Worm (Caenorhabditis elegans) whole organism, late embryonic: Measurements from ENCODE around the gene F25E5.8.
"Not testable (repeated sequence)": the region's sequence is repeated elsewhere in the genome, so short reads cannot be mapped to it uniquely, and the experiment has no call there.

Experiments used
- C08G9.2 ChIP-seq: sonication (generic microtip); optimal IDR thresholded peaks from 2 replicates; lab custom pipeline; 2016; ENCODE audit warnings: mild to moderate bottlenecking, missing genetic modification characterization, moderate library complexity, missing compliant biosample characterization
- F13H6.1 ChIP-seq: sonication (generic microtip); optimal IDR thresholded peaks from 2 replicates; lab custom pipeline; 2016; ENCODE audit warnings: missing genetic modification characterization, missing compliant biosample characterization
- T23F11.4 ChIP-seq: fragments of 200-800 bp; sonication (Bioruptor generic); optimal IDR thresholded peaks from 2 replicates; lab custom pipeline; 2018; ENCODE audit warnings: mild to moderate bottlenecking, missing genetic modification characterization, missing compliant biosample characterization
- Y22D7AL.16 ChIP-seq: sonication (generic microtip); optimal IDR thresholded peaks from 2 replicates; lab custom pipeline; 2016; ENCODE audit warnings: missing genetic modification characterization, missing compliant biosample characterization
- ahr-1 ChIP-seq: sonication (generic microtip); optimal IDR thresholded peaks from 2 replicates; lab custom pipeline; 2016; ENCODE audit warnings: missing genetic modification characterization, missing compliant biosample characterization
- ama-1 ChIP-seq: fragments of 150-350 bp; optimal IDR thresholded peaks from 2 replicates; lab custom pipeline; 2014
- ceh-14 ChIP-seq: sonication (generic microtip); optimal IDR thresholded peaks from 2 replicates; lab custom pipeline; 2016; ENCODE audit warnings: missing genotype, missing genetic modification characterization, missing compliant biosample characterization
- ceh-2 ChIP-seq: sonication (generic microtip); optimal IDR thresholded peaks from 2 replicates; lab custom pipeline; 2016; ENCODE audit warnings: missing genotype, missing genetic modification characterization, missing compliant biosample characterization
- ceh-22 ChIP-seq: sonication (generic microtip); optimal IDR thresholded peaks from 2 replicates; lab custom pipeline; 2017; ENCODE audit warnings: missing biosample characterization, missing genetic modification characterization
- ceh-34 ChIP-seq: sonication (generic microtip); optimal IDR thresholded peaks from 2 replicates; lab custom pipeline; 2016; ENCODE audit warnings: mild to moderate bottlenecking, missing genetic modification characterization, missing compliant biosample characterization
- ceh-45 ChIP-seq: fragments of 200-800 bp; sonication (Bioruptor generic); IDR thresholded peaks from 2 replicates; pipeline ENCODE4 v1.3.6; 2022; ENCODE audit warnings: missing genetic modification reagents, missing genetic modification characterization, missing compliant biosample characterization
- ceh-48 ChIP-seq: sonication (generic microtip); optimal IDR thresholded peaks from 2 replicates; lab custom pipeline; 2016; ENCODE audit warnings: missing genetic modification characterization, inconsistent platforms, missing compliant biosample characterization
- dmd-4 ChIP-seq: sonication (generic microtip); optimal IDR thresholded peaks from 2 replicates; lab custom pipeline; 2016; ENCODE audit warnings: borderline replicate concordance, missing genetic modification characterization, missing compliant biosample characterization
- dve-1 ChIP-seq: sonication (generic microtip); optimal IDR thresholded peaks from 2 replicates; lab custom pipeline; 2017; ENCODE audit warnings: antibody characterized with exemption, mild to moderate bottlenecking, missing genetic modification characterization, missing compliant biosample characterization
- hlh-8 ChIP-seq: sonication (generic microtip); optimal IDR thresholded peaks from 2 replicates; lab custom pipeline; 2016; ENCODE audit warnings: missing genotype, missing genetic modification characterization, missing compliant biosample characterization
- lim-6 ChIP-seq: sonication (generic microtip); optimal IDR thresholded peaks from 2 replicates; lab custom pipeline; 2016; ENCODE audit warnings: missing genetic modification characterization, missing compliant biosample characterization
- lin-11 ChIP-seq: fragments of 200-800 bp; sonication (Bioruptor generic); optimal IDR thresholded peaks from 2 replicates; lab custom pipeline; 2018; ENCODE audit warnings: mild to moderate bottlenecking, missing genetic modification characterization, missing compliant biosample characterization
- madf-2 ChIP-seq: sonication (generic microtip); optimal IDR thresholded peaks from 2 replicates; lab custom pipeline; 2017; ENCODE audit warnings: missing genetic modification characterization, missing compliant biosample characterization
- mec-3 ChIP-seq: sonication (generic microtip); optimal IDR thresholded peaks from 2 replicates; lab custom pipeline; 2016; ENCODE audit warnings: borderline replicate concordance, missing genetic modification characterization, missing compliant biosample characterization
- odd-2 ChIP-seq: sonication (generic microtip); optimal IDR thresholded peaks from 2 replicates; lab custom pipeline; 2017; ENCODE audit warnings: antibody characterized with exemption, mild to moderate bottlenecking, missing genetic modification characterization, missing compliant biosample characterization
- pax-1 ChIP-seq: fragments of 150-350 bp; optimal IDR thresholded peaks from 2 replicates; lab custom pipeline; 2014; ENCODE audit warnings: missing biosample characterization, missing genetic modification characterization
- pha-2 ChIP-seq: sonication (generic microtip); optimal IDR thresholded peaks from 2 replicates; lab custom pipeline; 2017; ENCODE audit warnings: mild to moderate bottlenecking, missing genetic modification characterization, missing compliant biosample characterization
- pha-4 ChIP-seq: fragments of 150-350 bp; optimal IDR thresholded peaks from 2 replicates; lab custom pipeline; 2018; ENCODE audit warnings: missing biosample characterization, missing genetic modification reagents, missing genetic modification characterization
- pqm-1 ChIP-seq: sonication (generic microtip); optimal IDR thresholded peaks from 2 replicates; lab custom pipeline; 2016; ENCODE audit warnings: missing genetic modification characterization, missing compliant biosample characterization
- pros-1 ChIP-seq: fragments of 150-350 bp; optimal IDR thresholded peaks from 2 replicates; lab custom pipeline; 2014; ENCODE audit warnings: missing biosample characterization, missing genetic modification reagents, missing genetic modification characterization
- ref-2 ChIP-seq: sonication (generic microtip); optimal IDR thresholded peaks from 2 replicates; lab custom pipeline; 2016; ENCODE audit warnings: missing genetic modification characterization, missing compliant biosample characterization
- syd-9 ChIP-seq: sonication (generic microtip); optimal IDR thresholded peaks from 2 replicates; lab custom pipeline; 2016; ENCODE audit warnings: mild to moderate bottlenecking, missing genetic modification characterization, moderate library complexity, missing compliant biosample characterization
- tbx-2 ChIP-seq: sonication (generic microtip); optimal IDR thresholded peaks from 2 replicates; lab custom pipeline; 2016; ENCODE audit warnings: missing genetic modification characterization, missing compliant biosample characterization
- ztf-16 ChIP-seq: sonication (generic microtip); optimal IDR thresholded peaks from 2 replicates; lab custom pipeline; 2017; ENCODE audit warnings: missing genetic modification characterization, missing compliant biosample characterization

Gene F25E5.8

ce11 chrV:7439807-7440206 lies 4.1 kb downstream of the F25E5.8 start, which contains the start of gene try-13:
Gene try-13 (plus strand): TSS chrV:7440107.
- TF ChIP-seq ceh-45 (GFP tag; lab: Robert Waterston, UW) (no peak), ceh-14 (tag; lab: Kevin White, UChicago) (no peak), ceh-22 (tag; lab: Kevin White, UChicago) (no peak), lim-6 (tag; lab: Kevin White, UChicago) (no peak), ceh-48 (tag; lab: Kevin White, UChicago) (no peak), ref-2 (tag; lab: Kevin White, UChicago) (no peak), dmd-4 (no peak), pha-2 (tag; lab: Kevin White, UChicago) (no peak), pqm-1 (tag; lab: Kevin White, UChicago) (no peak), pros-1 (tag; lab: Kevin White, UChicago) (no peak), tbx-2 (tag; lab: Kevin White, UChicago) (no peak), madf-2 (tag; lab: Kevin White, UChicago) (no peak)

- peak; percentile 60; the same call in 1 of the 2 replicates for TF ChIP-seq ceh-45 (GFP tag; lab: Robert Waterston, UW)
Observed at ce11 chrV:7443480-7443879, 7.8 kb downstream of the F25E5.8 start.

- not testable (repeated sequence) for TF ChIP-seq mec-3 (tag; lab: Kevin White, UChicago); ama-1 (lab: Kevin White, UChicago); C08G9.2 (tag; lab: Kevin White, UChicago)
Observed at ce11 chrV:7444331-7444730, 8.6 kb downstream of the F25E5.8 start, which contains the start of gene nhr-141. Gene nhr-141 (plus strand): TSS chrV:7444661.

DNA sequence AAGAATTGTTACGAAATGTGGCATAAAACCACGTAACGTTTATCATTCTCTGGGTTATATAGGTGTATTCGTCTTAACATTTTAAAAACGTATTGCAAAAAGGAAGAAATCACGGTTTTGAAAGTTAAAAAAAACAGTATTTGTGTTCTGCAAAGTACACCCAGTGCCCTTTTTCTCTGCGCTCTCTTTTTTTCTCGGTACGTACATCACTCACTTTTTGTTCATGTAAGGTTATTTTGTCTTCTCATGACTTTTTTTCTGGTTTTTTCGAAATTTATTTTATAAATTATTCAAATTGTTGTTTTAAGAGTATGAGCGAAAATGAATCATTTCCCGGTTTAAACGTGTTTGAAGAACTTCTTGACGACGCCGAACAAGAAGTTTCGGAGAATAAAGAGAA lies 11.2 kb downstream of the F25E5.8 start, which contains the start of gene F25E5.5:
Gene F25E5.5, plus strand, starts transcription at position 301 of the 400 bp plus-strand sequence.
- TF ChIP-seq pha-4 (tag; lab: Kevin White, UChicago): no peak
- TF ChIP-seq pax-1 (tag; lab: Kevin White, UChicago): no peak
- TF ChIP-seq T23F11.4 (GFP tag; lab: Kevin White, UChicago): no peak
- no peak for TF ChIP-seq lin-11 (tag; lab: Kevin White, UChicago)
- TF ChIP-seq dve-1 (tag; lab: Kevin White, UChicago): no peak

- TF ChIP-seq F13H6.1 (tag; lab: Kevin White, UChicago) (no peak), ahr-1 (tag; lab: Kevin White, UChicago) (no peak), hlh-8 (no peak), ceh-34 (tag; lab: Kevin White, UChicago) (no peak)
- TF ChIP-seq, all 69 proteins: peak for 0
Observed at ce11 chrV:7449303-7449827, 13.6 kb downstream of the F25E5.8 start, which contains the start of gene try-12. Gene try-12 (plus strand): TSS chrV:7449353.

- TF ChIP-seq ceh-2 (tag; lab: Kevin White, UChicago): no peak
Observed at ce11 chrV:7451421-7451820, 15.7 kb downstream of the F25E5.8 start, which contains the start of gene try-11. Gene try-11 (plus strand): TSS chrV:7451721.

ce11 chrV:7454236-7454635 lies 18.5 kb downstream of the F25E5.8 start, which contains the start of gene try-8:
Gene try-8 (minus strand): TSS chrV:7454336.
- TF ChIP-seq syd-9 (tag; lab: Kevin White, UChicago) (no peak), ceh-34 (tag; lab: Kevin White, UChicago) (no peak), pqm-1 (tag; lab: Kevin White, UChicago) (no peak), Y22D7AL.16 (tag; lab: Kevin White, UChicago) (no peak), pha-2 (tag; lab: Kevin White, UChicago) (no peak), ztf-16 (tag; lab: Kevin White, UChicago) (no peak), odd-2 (tag; lab: Kevin White, UChicago) (no peak)
- TF ChIP-seq, all 69 proteins: peak for 0
